Worm (Caenorhabditis elegans): ENCODE measurements around the gene srr-9.

ce11 chrV:7755991-7756390 is 18.2 kb downstream of the srr-9 start:
- no peak for TF ChIP-seq dao-5 (tag; optimal IDR thresholded peaks at IDR 0.05)
- TF ChIP-seq him-1 (tag; optimal IDR thresholded peaks at IDR 0.05): no peak
- no peak for TF ChIP-seq W03F9.2 (tag; optimal IDR thresholded peaks at IDR 0.05)

All from whole organism, L4/young adult.